Fruit fly (Drosophila melanogaster): ENCODE data around the gene CG43707.

DNA sequence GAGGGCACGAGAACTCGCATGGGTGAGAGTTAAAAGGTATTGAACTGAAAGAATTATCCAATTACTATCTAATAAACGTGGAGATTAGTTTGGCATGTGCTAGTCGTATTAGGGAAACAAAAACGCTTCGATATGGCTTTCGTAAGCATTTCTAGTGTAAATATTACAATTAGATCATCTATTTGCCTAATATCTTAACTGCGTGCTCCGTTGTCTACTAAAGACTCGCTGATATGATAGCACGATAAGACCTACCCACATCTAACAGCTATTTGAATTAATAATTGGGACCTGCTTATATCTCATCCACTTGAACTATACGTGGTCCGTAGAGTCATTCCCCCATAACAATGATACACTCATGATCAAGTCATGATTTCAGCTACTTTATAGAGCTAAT is 20.4 kb downstream of the CG43707 start:
- TF ChIP-seq psq (optimal IDR thresholded peaks at IDR 0.05): no peak
- no peak for TF ChIP-seq pan (optimal IDR thresholded peaks at IDR 0.05)
- no peak for TF ChIP-seq Dll (optimal IDR thresholded peaks at IDR 0.05)
- TF ChIP-seq usp (GFP tag; optimal IDR thresholded peaks at IDR 0.05): no peak
